ENCODE assay signal across 4 worm cellular contexts in the genomic region with DNA sequence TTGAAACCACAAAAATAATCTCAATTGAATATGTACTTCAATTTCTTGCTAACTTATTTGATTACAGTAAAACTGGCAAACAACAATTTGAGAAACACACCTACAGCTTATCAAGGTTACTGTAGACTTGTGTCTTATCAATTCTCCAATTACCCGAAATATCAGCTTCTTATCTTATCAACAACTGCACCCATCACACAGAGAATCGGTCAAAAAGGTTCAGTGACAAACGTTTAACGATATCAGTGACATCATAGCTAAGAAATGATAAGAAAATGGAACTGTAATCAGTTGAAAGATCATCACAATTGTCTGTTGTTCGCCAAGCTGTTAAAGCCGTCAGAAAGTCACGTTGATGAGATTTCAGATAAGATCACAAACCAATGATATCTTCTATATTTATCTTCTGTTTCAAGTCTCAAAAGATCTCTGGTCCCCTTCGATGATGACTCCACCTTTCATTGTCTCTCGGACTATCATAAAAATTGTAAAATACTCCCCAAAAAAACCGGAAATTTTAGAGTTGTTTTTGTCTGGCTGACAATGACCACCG.
TF ChIP-seq lines count a peak whose summit lies in the region.

No protein-coding gene starts in this region.

TF ChIP-seq in whole organism, L1 larva, 84 proteins besides CTCF, POLR2A, EP300 and RAD21 (continued from another document and continues in another):
- TF ChIP-seq snu-23 (GFP tag; optimal IDR thresholded peaks at IDR 0.05; lab: Kevin White, UChicago) (no peak), mep-1 (tag; optimal IDR thresholded peaks at IDR 0.05; lab: Kevin White, UChicago) (no peak), mab-9 (GFP tag; IDR thresholded peaks at IDR 0.05; lab: Robert Waterston, UW) (no peak), hlh-4 (tag; optimal IDR thresholded peaks at IDR 0.05; lab: Kevin White, UChicago) (no peak), nhr-85 (tag; lab: Kevin White, UChicago) (peak; percentile 83), nhr-90 (tag; optimal IDR thresholded peaks at IDR 0.05; lab: Kevin White, UChicago; ENCODE audit: poor library complexity) (peak; percentile 74), ceh-82 (tag; optimal IDR thresholded peaks at IDR 0.05; lab: Kevin White, UChicago) (no peak), pax-3 (tag; optimal IDR thresholded peaks at IDR 0.05; lab: Kevin White, UChicago) (peak; percentile 64), unc-30 (tag; optimal IDR thresholded peaks at IDR 0.05; lab: Kevin White, UChicago) (no peak), unc-86 (tag; optimal IDR thresholded peaks at IDR 0.05; lab: Kevin White, UChicago) (no peak), vab-15 (tag; optimal IDR thresholded peaks at IDR 0.05; lab: Kevin White, UChicago) (no peak), lin-39 (tag; optimal IDR thresholded peaks at IDR 0.05; lab: Kevin White, UChicago) (no peak), sox-4 (tag; optimal IDR thresholded peaks at IDR 0.05; lab: Kevin White, UChicago) (no peak), lsy-2 (tag; optimal IDR thresholded peaks at IDR 0.05; lab: Kevin White, UChicago) (peak; percentile 48 to 91), lin-13 (GFP tag; optimal IDR thresholded peaks at IDR 0.05; lab: Kevin White, UChicago) (no peak), ces-1 (GFP tag; optimal IDR thresholded peaks at IDR 0.05; lab: Kevin White, UChicago) (no peak), fos-1 (tag; optimal IDR thresholded peaks at IDR 0.05; lab: Kevin White, UChicago) (peak; percentile 27), C16A3.4 (tag; optimal IDR thresholded peaks at IDR 0.05; lab: Kevin White, UChicago) (no peak), lin-15B (tag; optimal IDR thresholded peaks at IDR 0.05; lab: Kevin White, UChicago) (no peak), lin-35 (GFP tag; optimal IDR thresholded peaks at IDR 0.05; lab: Kevin White, UChicago) (peak in 1 of 2 experiments; percentile 75), pag-3 (tag; optimal IDR thresholded peaks at IDR 0.05; lab: Kevin White, UChicago; ENCODE audit: borderline replicate concordance, insufficient read depth) (no peak), egl-27 (tag; optimal IDR thresholded peaks at IDR 0.05; lab: Kevin White, UChicago) (peak in 1 of 2 experiments; percentile 53), ceh-88 (GFP tag; IDR thresholded peaks at IDR 0.05; lab: Robert Waterston, UW) (no peak), aha-1 (tag; optimal IDR thresholded peaks at IDR 0.05; lab: Kevin White, UChicago) (no peak), grh-1 (GFP tag; IDR thresholded peaks at IDR 0.05; lab: Robert Waterston, UW) (no peak), mdl-1 (tag; optimal IDR thresholded peaks at IDR 0.05; lab: Kevin White, UChicago) (peak in 1 of 2 experiments; percentile 37), fkh-8 (tag; optimal IDR thresholded peaks at IDR 0.05; lab: Kevin White, UChicago) (no peak), snpc-4 (tag; optimal IDR thresholded peaks at IDR 0.05; lab: Kevin White, UChicago) (no peak), nhr-28 (tag; optimal IDR thresholded peaks at IDR 0.05; lab: Kevin White, UChicago) (no peak), dsc-1 (tag; optimal IDR thresholded peaks at IDR 0.05; lab: Kevin White, UChicago) (no peak), nhr-84 (tag; optimal IDR thresholded peaks at IDR 0.05; lab: Kevin White, UChicago) (no peak), fkh-4 (tag; optimal IDR thresholded peaks at IDR 0.05; lab: Kevin White, UChicago; ENCODE audit: borderline replicate concordance) (no peak)

TF ChIP-seq in whole organism, L3 larva, 47 proteins besides CTCF, POLR2A, EP300 and RAD21 (continued from another document):
- TF ChIP-seq lin-39 (tag; optimal IDR thresholded peaks at IDR 0.05; lab: Kevin White, UChicago): no peak
- TF ChIP-seq tbx-2 (tag; optimal IDR thresholded peaks at IDR 0.05; lab: Kevin White, UChicago): peak; percentile 12
- TF ChIP-seq hmg-11 (tag; optimal IDR thresholded peaks at IDR 0.05; lab: Kevin White, UChicago): no peak

TF ChIP-seq in whole organism, L4 larva, 104 proteins besides CTCF, POLR2A, EP300 and RAD21 (continued from another document and continues in another):
- no peak for TF ChIP-seq R02D3.7 (tag; optimal IDR thresholded peaks at IDR 0.05; lab: Kevin White, UChicago)
- peak; percentile 95; the same call in 1 of the 2 replicates for TF ChIP-seq nhr-41 (GFP tag; IDR thresholded peaks at IDR 0.05; lab: Robert Waterston, UW)
- TF ChIP-seq ZK546.5 (tag; optimal IDR thresholded peaks at IDR 0.05; lab: Kevin White, UChicago): no peak
- TF ChIP-seq ces-1 (GFP tag; optimal IDR thresholded peaks at IDR 0.05; lab: Kevin White, UChicago): no peak
- no peak for TF ChIP-seq mes-2 (tag; optimal IDR thresholded peaks at IDR 0.05; lab: Kevin White, UChicago; ENCODE audit: poor library complexity, severe bottlenecking)
- TF ChIP-seq aha-1 (tag; lab: Kevin White, UChicago): peak; percentile 87
- no peak for TF ChIP-seq duxl-1 (tag; optimal IDR thresholded peaks at IDR 0.05; lab: Kevin White, UChicago; ENCODE audit: poor library complexity)
- no peak for TF ChIP-seq D1046.2 (GFP tag; IDR thresholded peaks at IDR 0.05; lab: Robert Waterston, UW)
- TF ChIP-seq ama-1 (optimal IDR thresholded peaks at IDR 0.05; lab: Kevin White, UChicago): no peak
- peak; percentile 68; the same call in 1 of the 2 replicates for TF ChIP-seq pha-4 (GFP tag; IDR thresholded peaks at IDR 0.05; lab: Robert Waterston, UW)
- TF ChIP-seq pha-4 (tag; optimal IDR thresholded peaks at IDR 0.05; lab: Kevin White, UChicago): no peak
- peak; percentile 81 for TF ChIP-seq jun-1 (tag; optimal IDR thresholded peaks at IDR 0.05; lab: Kevin White, UChicago)
- TF ChIP-seq tag-97 (GFP tag; IDR thresholded peaks at IDR 0.05; lab: Robert Waterston, UW): no peak
- TF ChIP-seq saeg-2 (GFP tag; IDR thresholded peaks at IDR 0.05; lab: Robert Waterston, UW): no peak
- no peak for TF ChIP-seq Y5F2A.4 (GFP tag; optimal IDR thresholded peaks at IDR 0.05; lab: Kevin White, UChicago)
- TF ChIP-seq Y75B8A.6 (GFP tag; IDR thresholded peaks at IDR 0.05; lab: Robert Waterston, UW): no peak
- TF ChIP-seq zfp-2 (tag; optimal IDR thresholded peaks at IDR 0.05; lab: Kevin White, UChicago): no peak
- TF ChIP-seq hmg-1.1 (GFP tag; IDR thresholded peaks at IDR 0.05; lab: Robert Waterston, UW): no peak
- TF ChIP-seq unc-62 (GFP tag; optimal IDR thresholded peaks at IDR 0.05 in 1 of 2; lab: Kevin White, UChicago): peak; percentile 36
- TF ChIP-seq unc-62 (tag; optimal IDR thresholded peaks at IDR 0.05; lab: Kevin White, UChicago): no peak
- peak; percentile 99 for TF ChIP-seq dve-1 (tag; optimal IDR thresholded peaks at IDR 0.05; lab: Kevin White, UChicago; ENCODE audit: insufficient read depth)
- TF ChIP-seq mdl-1 (tag; optimal IDR thresholded peaks at IDR 0.05; lab: Kevin White, UChicago): peak in 1 of 2 experiments; percentile 91
- TF ChIP-seq F37D6.2 (tag; optimal IDR thresholded peaks at IDR 0.05; lab: Kevin White, UChicago): no peak
- TF ChIP-seq dmd-9 (GFP tag; IDR thresholded peaks at IDR 0.05; lab: Robert Waterston, UW): no peak
- no peak for TF ChIP-seq madf-5 (GFP tag; IDR thresholded peaks at IDR 0.05; lab: Robert Waterston, UW)
- no peak for TF ChIP-seq vab-7 (GFP tag; IDR thresholded peaks at IDR 0.05; lab: Robert Waterston, UW)
- peak; percentile 80 for TF ChIP-seq ztf-7 (tag; optimal IDR thresholded peaks at IDR 0.05; lab: Kevin White, UChicago)
- TF ChIP-seq unc-39 (tag; optimal IDR thresholded peaks at IDR 0.05; lab: Kevin White, UChicago): no peak
- peak; percentile 99 for TF ChIP-seq tra-1 (GFP tag; IDR thresholded peaks at IDR 0.05; lab: Robert Waterston, UW)
- peak; percentile 61 for TF ChIP-seq gei-8 (GFP tag; optimal IDR thresholded peaks at IDR 0.05; lab: Kevin White, UChicago)
- 0 out of 2 replicates have a peak, but pooled peaks have one; percentile 75 for TF ChIP-seq zfp-3 (GFP tag; conservative IDR thresholded peaks at IDR 0.05; lab: Robert Waterston, UW)
- no peak for TF ChIP-seq daf-8 (GFP tag; IDR thresholded peaks at IDR 0.05; lab: Robert Waterston, UW)
- TF ChIP-seq ceh-62 (tag; optimal IDR thresholded peaks at IDR 0.05; lab: Kevin White, UChicago): no peak
- peak; percentile 29 for TF ChIP-seq zip-2 (tag; optimal IDR thresholded peaks at IDR 0.05; lab: Kevin White, UChicago)
- no peak for TF ChIP-seq T26A8.4 (GFP tag; IDR thresholded peaks at IDR 0.05; lab: Robert Waterston, UW)
- peak; percentile 99 for TF ChIP-seq nhr-77 (tag; optimal IDR thresholded peaks at IDR 0.05; lab: Kevin White, UChicago)
- peak; percentile 48 for TF ChIP-seq lin-13 (GFP tag; optimal IDR thresholded peaks at IDR 0.05; lab: Kevin White, UChicago)
- peak; percentile 9 for TF ChIP-seq nhr-76 (tag; optimal IDR thresholded peaks at IDR 0.05; lab: Kevin White, UChicago)
- no peak for TF ChIP-seq unc-130 (GFP tag; optimal IDR thresholded peaks at IDR 0.05; lab: Kevin White, UChicago)
- no peak for TF ChIP-seq ztf-11 (tag; optimal IDR thresholded peaks at IDR 0.05; lab: Kevin White, UChicago)
- no peak for TF ChIP-seq nhr-111 (GFP tag; optimal IDR thresholded peaks at IDR 0.05; lab: Kevin White, UChicago)
- TF ChIP-seq snpc-4 (tag; optimal IDR thresholded peaks at IDR 0.05; lab: Kevin White, UChicago): no peak
- no peak for TF ChIP-seq F26F4.8 (GFP tag; conservative IDR thresholded peaks at IDR 0.05; lab: Robert Waterston, UW)
- no peak for TF ChIP-seq lin-15B (tag; optimal IDR thresholded peaks at IDR 0.05; lab: Kevin White, UChicago)
- peak; percentile 97 for TF ChIP-seq nhr-48 (tag; optimal IDR thresholded peaks at IDR 0.05; lab: Kevin White, UChicago)
- peak; percentile 93 for TF ChIP-seq nhr-6 (tag; optimal IDR thresholded peaks at IDR 0.05; lab: Kevin White, UChicago)
- no peak for TF ChIP-seq lin-29 (GFP tag; IDR thresholded peaks at IDR 0.05; lab: Robert Waterston, UW)
- TF ChIP-seq egl-43 (GFP tag; IDR thresholded peaks at IDR 0.05; lab: Robert Waterston, UW): no peak
- TF ChIP-seq spr-1 (tag; optimal IDR thresholded peaks at IDR 0.05; lab: Kevin White, UChicago): no peak

TF ChIP-seq in whole organism, young adult, 124 proteins besides CTCF, POLR2A, EP300 and RAD21 (continued from another document):
- TF ChIP-seq mcd-1 (GFP tag; IDR thresholded peaks at IDR 0.05; lab: Robert Waterston, UW): peak; percentile 50; the same call in 1 of the 2 replicates
- TF ChIP-seq ets-4 (GFP tag; optimal IDR thresholded peaks at IDR 0.05; lab: Kevin White, UChicago): peak; percentile 93
- TF ChIP-seq Y95B8A.8 (GFP tag; IDR thresholded peaks at IDR 0.05; lab: Robert Waterston, UW): no peak
